Worm (Caenorhabditis elegans) whole organism, dauer: ENCODE data around the gene ZC190.10.

ENCODE experiments used
- unc-62 ChIP-seq: sonication (generic microtip); optimal IDR thresholded peaks from 2 replicates; lab custom pipeline; 2017; ENCODE audit warnings: missing biosample characterization, missing genetic modification reagents, missing genetic modification characterization

Gene ZC190.10

DNA sequence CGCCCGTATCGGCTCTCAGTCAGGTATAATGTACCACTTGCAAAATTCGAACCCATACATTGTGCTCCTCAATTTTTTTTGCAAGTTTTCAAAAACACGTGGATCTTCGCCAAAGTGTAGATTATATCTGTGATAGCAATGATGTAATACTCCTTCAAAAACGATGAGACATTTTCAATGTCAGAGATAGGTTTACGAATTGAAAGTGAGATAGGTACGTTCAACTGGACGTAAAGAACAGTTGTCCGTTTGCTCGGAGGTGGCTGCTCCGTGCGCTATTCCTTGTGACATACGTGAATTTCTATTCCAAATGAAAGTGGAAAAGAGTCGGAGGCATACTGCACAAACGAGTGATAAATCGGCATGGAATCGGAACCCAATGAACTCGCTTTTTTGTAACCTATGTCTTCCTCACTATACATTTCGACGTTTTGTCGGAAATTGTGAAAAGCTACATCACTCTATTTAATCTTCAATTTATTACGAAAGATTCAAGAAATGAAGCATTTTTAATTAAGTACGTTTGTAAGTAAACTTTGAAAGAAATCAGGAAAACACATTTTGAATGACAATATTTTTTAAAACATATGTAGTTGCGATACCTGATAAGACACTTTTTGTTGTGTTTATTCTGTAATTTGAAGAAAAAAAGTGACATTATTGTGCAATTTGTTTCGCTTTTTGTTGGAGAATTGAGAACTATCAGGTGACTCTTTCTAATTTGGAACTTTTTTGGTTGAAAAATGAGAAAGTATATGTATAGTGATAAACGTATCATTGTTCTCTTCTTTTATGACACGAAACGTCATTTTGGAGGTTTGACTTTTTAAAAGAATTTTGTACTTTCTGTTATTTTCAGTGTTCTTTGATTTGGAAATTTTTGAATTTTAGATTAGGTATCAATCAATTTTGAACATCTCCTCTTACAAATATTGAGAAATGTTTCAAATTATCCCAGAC, 41.4 kb downstream of the ZC190.10 start:
- no peak for TF ChIP-seq unc-62 (GFP tag; lab: Kevin White, UChicago)

DNA sequence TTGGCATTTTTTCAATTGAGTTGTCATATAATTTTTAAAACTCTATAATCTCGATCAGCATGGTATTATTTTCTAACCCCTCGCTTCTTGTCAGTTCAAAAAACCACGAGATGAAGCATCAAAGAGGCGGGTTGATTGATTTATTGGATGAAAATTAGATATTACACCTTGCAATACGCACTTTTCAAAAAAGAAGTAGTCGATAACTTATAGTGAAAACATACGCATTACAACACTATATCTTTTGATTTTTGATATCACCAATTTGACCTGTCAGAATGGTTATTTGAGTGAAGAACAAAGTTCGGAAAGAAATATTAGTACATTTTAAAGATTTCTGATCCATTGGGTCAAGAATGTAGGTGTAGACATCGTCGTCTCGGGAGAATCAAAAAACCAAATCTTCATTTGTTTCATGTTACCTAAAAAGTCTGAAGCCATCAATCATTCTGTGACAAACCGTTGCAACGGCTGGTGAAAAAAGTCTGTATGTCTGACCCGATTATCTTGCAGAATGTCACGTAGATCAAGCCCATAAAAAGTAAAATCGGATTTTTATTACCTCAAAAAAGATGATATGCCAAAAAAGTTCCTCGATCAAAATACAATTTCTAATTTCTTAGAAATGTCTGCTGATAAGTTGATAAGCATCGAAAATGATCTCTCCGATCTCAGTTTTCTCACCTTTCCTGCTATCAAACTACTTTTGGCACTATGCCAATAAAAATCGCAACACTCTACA, 42.9 kb downstream of the ZC190.10 start:
- no peak for TF ChIP-seq unc-62 (GFP tag; lab: Kevin White, UChicago)

DNA sequence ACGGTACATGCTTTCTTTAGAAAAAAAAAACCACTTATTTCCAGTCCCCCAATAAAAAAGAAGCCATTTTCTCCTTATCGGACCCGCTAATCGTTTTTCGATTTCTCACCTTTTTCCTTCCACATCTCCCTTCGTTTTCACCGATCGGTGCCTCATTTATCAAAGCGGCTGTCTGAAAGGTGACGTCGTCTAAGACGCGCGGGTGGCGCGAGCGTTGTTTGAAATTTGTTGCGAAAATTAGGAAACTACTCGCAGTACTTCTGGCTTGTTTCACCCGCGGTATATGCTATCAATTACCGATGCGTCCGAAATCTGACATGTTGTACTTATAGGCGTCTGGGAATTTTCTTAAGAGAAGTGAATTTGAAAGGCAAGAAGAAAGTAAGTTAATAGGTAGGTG, 43.9 kb downstream of the ZC190.10 start:
- TF ChIP-seq unc-62 (GFP tag; lab: Kevin White, UChicago): no peak

DNA sequence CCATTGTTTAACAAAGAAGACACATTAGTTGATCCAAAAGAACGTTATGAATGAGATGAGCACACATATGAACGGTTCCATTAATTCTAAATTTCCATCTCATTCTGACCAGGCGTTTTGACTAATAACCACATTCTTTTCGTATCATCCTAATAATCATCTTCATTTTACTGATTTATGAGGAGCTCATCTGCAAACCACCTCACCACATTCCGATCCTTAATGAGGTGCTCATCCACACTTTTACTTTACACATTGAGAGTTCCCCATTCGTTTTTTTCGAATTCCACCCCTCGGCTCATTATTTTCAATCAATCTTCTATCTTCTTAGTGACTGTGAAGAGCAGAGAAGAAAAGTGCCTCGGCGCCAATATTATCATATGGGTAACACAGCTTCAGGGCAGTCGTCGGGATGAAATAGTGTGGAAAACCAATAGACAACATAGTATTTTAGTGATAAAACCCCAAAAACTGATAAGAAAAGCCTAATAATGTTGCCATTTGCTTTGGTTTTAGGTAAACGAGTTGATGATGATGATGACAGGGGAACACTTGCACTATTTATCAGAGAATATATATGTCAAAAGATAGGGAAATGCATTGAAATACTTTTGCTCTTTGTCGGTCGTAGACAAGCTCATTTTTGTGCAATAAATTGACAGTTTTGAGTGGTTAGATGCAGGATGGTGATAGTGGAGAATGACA, 45.0 kb downstream of the ZC190.10 start:
- TF ChIP-seq unc-62 (GFP tag; lab: Kevin White, UChicago): no peak

DNA sequence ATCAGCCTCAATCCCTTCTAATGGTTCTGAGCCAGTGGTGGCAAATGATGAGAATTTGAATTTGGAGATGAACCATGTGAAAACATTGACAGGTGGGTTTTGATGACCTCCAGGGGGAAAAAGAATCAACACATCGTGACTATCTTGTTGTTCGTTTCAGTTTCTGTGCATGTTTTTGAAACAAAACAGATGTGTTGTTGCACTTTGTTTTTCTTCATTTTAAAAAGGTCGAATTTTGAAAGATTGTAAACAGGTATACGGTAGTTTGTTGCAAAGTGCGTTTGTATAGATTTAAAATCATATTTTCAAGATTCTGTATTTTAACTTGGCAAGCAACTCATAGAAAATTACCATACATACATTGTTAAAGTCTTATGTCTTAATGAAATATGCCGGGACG, 45.8 kb downstream of the ZC190.10 start:
- TF ChIP-seq unc-62 (GFP tag; lab: Kevin White, UChicago): no peak

DNA sequence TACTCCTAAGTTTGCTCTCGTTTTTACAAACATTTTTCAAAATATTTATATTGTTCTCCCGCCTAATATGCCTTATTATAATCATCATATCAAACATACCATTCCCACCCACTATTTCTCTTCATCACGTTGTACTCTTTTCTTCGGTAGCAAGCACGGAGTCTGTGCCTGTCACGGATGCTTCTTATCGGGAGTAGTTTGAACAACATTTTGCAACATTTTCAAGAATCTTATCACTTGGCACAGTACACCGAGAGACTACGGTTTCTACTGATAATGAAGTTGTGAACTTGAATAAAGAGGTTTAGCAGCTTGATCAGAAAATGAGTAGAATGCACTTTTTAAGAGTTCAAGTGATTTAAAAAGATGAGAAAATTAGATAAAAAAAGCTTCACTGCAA, 47.9 kb downstream of the ZC190.10 start:
- TF ChIP-seq unc-62 (GFP tag; lab: Kevin White, UChicago): no peak

DNA sequence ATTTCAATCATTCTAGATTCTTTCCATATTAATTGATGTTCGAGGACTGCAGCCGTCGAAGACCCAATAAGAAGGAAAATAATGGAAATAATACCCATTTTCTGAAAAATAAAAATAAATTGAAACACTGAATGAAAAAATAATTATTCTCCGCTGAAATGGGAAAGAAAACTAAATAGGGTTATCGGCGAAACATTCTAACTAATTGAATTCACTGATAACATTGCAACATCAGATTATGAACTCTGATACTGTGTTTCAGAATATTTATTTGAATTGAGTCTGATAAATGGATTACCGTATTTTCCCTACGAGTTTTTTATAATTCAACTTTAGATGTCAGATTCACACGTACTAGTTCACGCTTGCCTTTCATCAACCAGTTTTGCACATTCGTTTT, 53.0 kb downstream of the ZC190.10 start, which contains the start of gene asp-13:
asp-13 (minus strand) TSS at position 101 of the 400 bp plus-strand sequence.
- TF ChIP-seq unc-62 (GFP tag; lab: Kevin White, UChicago): no peak
